Fruit fly (Drosophila melanogaster) whole organism, embryonic: ENCODE data around the gene CG13386.

Experiments used
- ATbp ChIP-seq: fragments of 200-800 bp; sonication (Bioruptor generic); optimal IDR thresholded peaks from 2 replicates; lab custom pipeline; 2017; ENCODE audit warnings: missing biosample characterization, mild to moderate bottlenecking, missing genetic modification characterization, missing genetic modification reagents
- Ada2b ChIP-seq: fragments of 200-800 bp; sonication (Bioruptor generic); IDR thresholded peaks from 2 replicates; pipeline ENCODE4 v1.3.6; 2022; ENCODE audit warnings: missing biosample characterization, missing genetic modification characterization
- Bgb ChIP-seq: fragments of 200-800 bp; sonication (Bioruptor generic); IDR thresholded peaks from 2 replicates; pipeline ENCODE4 v1.3.6; 2022; ENCODE audit warnings: missing biosample characterization, missing genetic modification characterization; ENCODE audit not compliant: partially characterized antibody
- CG10431 ChIP-seq: fragments of 200-800 bp; sonication (Bioruptor generic); optimal IDR thresholded peaks from 3 replicates; lab custom pipeline; 2018; ENCODE audit warnings: missing biosample characterization, mild to moderate bottlenecking, missing genetic modification characterization
- CG11695 ChIP-seq: fragments of 200-800 bp; sonication (Bioruptor generic); IDR thresholded peaks from 3 replicates; pipeline ENCODE4 v1.3.6; 2022; ENCODE audit warnings: missing biosample characterization, missing genetic modification characterization
- CG12219 ChIP-seq: fragments of 200-800 bp; sonication (Bioruptor generic); optimal IDR thresholded peaks from 3 replicates; lab custom pipeline; 2018; ENCODE audit warnings: missing biosample characterization, mild to moderate bottlenecking, missing genetic modification characterization
- CG13894 ChIP-seq: fragments of 200-800 bp; sonication (Bioruptor generic); optimal IDR thresholded peaks from 3 replicates; lab custom pipeline; 2018; ENCODE audit warnings: missing biosample characterization, mild to moderate bottlenecking, missing genetic modification characterization, moderate library complexity
- CG14965 ChIP-seq: fragments of 200-800 bp; sonication (Bioruptor generic); optimal IDR thresholded peaks from 2 replicates; lab custom pipeline; 2016; ENCODE audit warnings: missing biosample characterization, missing genetic modification characterization, borderline replicate concordance
- CG15601 ChIP-seq: fragments of 200-800 bp; sonication (Bioruptor generic); optimal IDR thresholded peaks from 3 replicates; lab custom pipeline; 2019; ENCODE audit warnings: missing biosample characterization, mild to moderate bottlenecking, missing genetic modification characterization, moderate library complexity
- CG15696 ChIP-seq: fragments of 200-800 bp; sonication (Bioruptor generic); optimal IDR thresholded peaks from 2 replicates; lab custom pipeline; 2019; ENCODE audit warnings: missing biosample characterization, mild to moderate bottlenecking, missing genetic modification characterization, moderate library complexity
- CG2199 ChIP-seq: fragments of 200-800 bp; sonication (Bioruptor generic); IDR thresholded peaks from 3 replicates; pipeline ENCODE4 v1.3.6; 2022; ENCODE audit warnings: missing biosample characterization, missing genetic modification characterization
- CG3163 ChIP-seq: fragments of 200-800 bp; sonication (Bioruptor generic); optimal IDR thresholded peaks from 3 replicates; lab custom pipeline; 2016; ENCODE audit warnings: missing biosample characterization, missing genetic modification characterization
- CG34376 ChIP-seq: fragments of 200-800 bp; sonication (Bioruptor generic); optimal IDR thresholded peaks from 2 replicates; lab custom pipeline; 2018; ENCODE audit warnings: missing biosample characterization, mild to moderate bottlenecking, missing genetic modification characterization
- CG3726 ChIP-seq: fragments of 200-800 bp; sonication (Bioruptor generic); IDR thresholded peaks from 3 replicates; pipeline ENCODE4, ENCODE4 v1.3.6; 2022; ENCODE audit warnings: missing biosample characterization, missing genetic modification characterization
- CG6175 ChIP-seq: fragments of 200-800 bp; sonication (Bioruptor generic); IDR thresholded peaks from 3 replicates; pipeline ENCODE4 v1.3.6; 2022; ENCODE audit warnings: missing biosample characterization, missing genetic modification characterization
- CG6272 ChIP-seq: fragments of 200-800 bp; sonication (Bioruptor generic); IDR thresholded peaks from 2 replicates; pipeline ENCODE4 v1.3.6; 2022; ENCODE audit warnings: missing biosample characterization, missing genetic modification characterization
- CG8924 ChIP-seq: fragments of 200-800 bp; optimal IDR thresholded peaks from 3 replicates; lab custom pipeline; 2019; ENCODE audit warnings: missing biosample characterization, mild to moderate bottlenecking, missing genetic modification characterization, moderate library complexity
- Chrac-16 ChIP-seq: fragments of 200-800 bp; sonication (Bioruptor generic); optimal IDR thresholded peaks from 3 replicates; lab custom pipeline; 2016; ENCODE audit warnings: missing biosample characterization, missing genetic modification characterization
- CrebB ChIP-seq: fragments of 200-800 bp; sonication (Bioruptor generic); optimal IDR thresholded peaks from 3 replicates; lab custom pipeline; 2018; ENCODE audit warnings: missing biosample characterization, mild to moderate bottlenecking, missing genetic modification characterization
- Dll ChIP-seq: fragments of 200-800 bp; sonication (Bioruptor generic); IDR thresholded peaks from 4 replicates; pipeline ENCODE4 v1.3.6; 2022; ENCODE audit warnings: missing biosample characterization, missing genetic modification characterization; ENCODE audit not compliant: partially characterized antibody
- Dp ChIP-seq: fragments of 200-800 bp; sonication (Bioruptor generic); optimal IDR thresholded peaks from 2 replicates; lab custom pipeline; 2018; ENCODE audit warnings: missing biosample characterization, mild to moderate bottlenecking, missing genetic modification characterization, moderate library complexity
- Fer1 ChIP-seq: fragments of 200-800 bp; sonication (Bioruptor generic); optimal IDR thresholded peaks from 2 replicates; lab custom pipeline; 2017; ENCODE audit warnings: missing biosample characterization, mild to moderate bottlenecking, missing genetic modification characterization
- H15 ChIP-seq: fragments of 200-800 bp; sonication (Bioruptor generic); IDR thresholded peaks from 3 replicates; pipeline ENCODE4 v1.3.6; 2022; ENCODE audit warnings: missing biosample characterization, missing genetic modification characterization
- Hr39 ChIP-seq: fragments of >200 bp; optimal IDR thresholded peaks from 2 replicates; lab custom pipeline; 2017
- Mrtf ChIP-seq: fragments of 200-800 bp; sonication (Bioruptor generic); IDR thresholded peaks from 3 replicates; pipeline ENCODE4 v1.3.6; 2022; ENCODE audit warnings: missing biosample characterization, missing genetic modification characterization
- Oli ChIP-seq: fragments of 200-800 bp; sonication (Bioruptor generic); optimal IDR thresholded peaks from 2 replicates; lab custom pipeline; 2018; ENCODE audit warnings: missing biosample characterization, mild to moderate bottlenecking, missing genetic modification characterization, moderate library complexity
- Ravus ChIP-seq: fragments of 200-800 bp; sonication (Bioruptor generic); IDR thresholded peaks from 2 replicates; pipeline ENCODE4 v1.3.6; 2022; ENCODE audit warnings: missing biosample characterization, missing genetic modification characterization
- Sox102F ChIP-seq: fragments of 200-800 bp; sonication (Bioruptor generic); optimal IDR thresholded peaks from 2 replicates; lab custom pipeline; 2018; ENCODE audit warnings: missing biosample characterization, mild to moderate bottlenecking, missing genetic modification characterization, moderate library complexity
- Spps ChIP-seq: fragments of 200-800 bp; sonication (Bioruptor generic); optimal IDR thresholded peaks from 2 replicates; lab custom pipeline; 2018; ENCODE audit warnings: missing biosample characterization, mild to moderate bottlenecking, missing genetic modification characterization
- Ssrp ChIP-seq: fragments of 200-800 bp; sonication (Bioruptor generic); optimal IDR thresholded peaks from 2 replicates; lab custom pipeline; 2018; ENCODE audit warnings: missing biosample characterization, mild to moderate bottlenecking, missing genetic modification characterization, moderate library complexity
- Stat92E ChIP-seq, 3 experiments: fragments of >200 bp in 2 of 3; fragments of 200-800 bp in 1 of 3; sonication (Bioruptor generic) in 1 of 3; optimal IDR thresholded peaks; 2 replicates each; lab custom pipeline; 2017 to 2019; ENCODE audit warnings: missing biosample characterization in 3 of 3, missing genetic modification characterization in 3 of 3, mild to moderate bottlenecking in 1 of 3, moderate library complexity in 1 of 3
- ara ChIP-seq: fragments of 200-800 bp; sonication (Bioruptor generic); IDR thresholded peaks from 2 replicates; pipeline ENCODE4 v1.3.6; 2022; ENCODE audit warnings: missing biosample characterization, missing genetic modification characterization
- az2 ChIP-seq: fragments of 200-800 bp; sonication (Bioruptor generic); optimal IDR thresholded peaks from 3 replicates; lab custom pipeline; 2016; ENCODE audit warnings: missing biosample characterization, missing genetic modification characterization
- chinmo ChIP-seq: fragments of 200-800 bp; sonication (Bioruptor generic); IDR thresholded peaks from 4 replicates; pipeline ENCODE4 v1.3.6; 2022; ENCODE audit warnings: missing biosample characterization, missing genetic modification characterization; ENCODE audit not compliant: partially characterized antibody
- dati ChIP-seq: fragments of 200-800 bp; sonication (Bioruptor generic); IDR thresholded peaks from 2 replicates; pipeline ENCODE4 v1.3.6; 2022; ENCODE audit warnings: missing biosample characterization, missing genetic modification characterization
- dmrt99B ChIP-seq: fragments of 200-800 bp; sonication (Bioruptor generic); optimal IDR thresholded peaks from 2 replicates; lab custom pipeline; 2018; ENCODE audit warnings: missing biosample characterization, mild to moderate bottlenecking, missing genetic modification characterization, moderate library complexity
- fd64A ChIP-seq: fragments of 200-800 bp; sonication (Bioruptor generic); optimal IDR thresholded peaks from 3 replicates; lab custom pipeline; 2018; ENCODE audit warnings: missing biosample characterization, mild to moderate bottlenecking, missing genetic modification characterization
- gcm2 ChIP-seq: fragments of 200-800 bp; sonication (Bioruptor generic); optimal IDR thresholded peaks from 2 replicates; lab custom pipeline; 2016; ENCODE audit warnings: missing biosample characterization, missing genetic modification characterization
- gro ChIP-seq: fragments of 200-800 bp; sonication (Bioruptor generic); optimal IDR thresholded peaks from 2 replicates; lab custom pipeline; 2016; ENCODE audit warnings: missing biosample characterization, missing genetic modification characterization
- gsb ChIP-seq: fragments of 200-800 bp; sonication (Bioruptor generic); IDR thresholded peaks from 2 replicates; pipeline ENCODE4 v1.3.6; 2022; ENCODE audit warnings: missing biosample characterization, missing genetic modification characterization
- gsb-n ChIP-seq: fragments of 200-800 bp; sonication (Bioruptor generic); optimal IDR thresholded peaks from 3 replicates; lab custom pipeline; 2018; ENCODE audit warnings: missing biosample characterization, mild to moderate bottlenecking, missing genetic modification characterization
- inv ChIP-seq: fragments of 200-800 bp; sonication (Bioruptor generic); IDR thresholded peaks from 2 replicates; pipeline ENCODE4 v1.3.6; 2022; ENCODE audit warnings: missing biosample characterization, missing genetic modification characterization; ENCODE audit not compliant: partially characterized antibody
- rib ChIP-seq: fragments of 200-800 bp; sonication (Bioruptor generic); IDR thresholded peaks from 2 replicates; pipeline ENCODE4 v1.3.6; 2022; ENCODE audit warnings: missing biosample characterization, missing genetic modification characterization
- sd ChIP-seq: fragments of 200-800 bp; sonication (Bioruptor generic); optimal IDR thresholded peaks from 3 replicates; lab custom pipeline; 2018; ENCODE audit warnings: missing biosample characterization, mild to moderate bottlenecking, missing genetic modification characterization, moderate library complexity
- sima ChIP-seq: fragments of 200-800 bp; sonication (Bioruptor generic); optimal IDR thresholded peaks from 2 replicates; lab custom pipeline; 2016; ENCODE audit warnings: missing biosample characterization, missing genetic modification characterization
- tio ChIP-seq: fragments of 200-800 bp; sonication (Bioruptor generic); optimal IDR thresholded peaks from 2 replicates; lab custom pipeline; 2017; ENCODE audit warnings: missing biosample characterization, missing genetic modification characterization, inconsistent platforms
- unpg ChIP-seq: fragments of 200-800 bp; sonication (Bioruptor generic); optimal IDR thresholded peaks from 3 replicates; lab custom pipeline; 2018; ENCODE audit warnings: missing biosample characterization, mild to moderate bottlenecking, missing genetic modification characterization, moderate library complexity
- wek ChIP-seq: fragments of 200-800 bp; sonication (Bioruptor generic); optimal IDR thresholded peaks from 3 replicates; lab custom pipeline; 2018; ENCODE audit warnings: missing biosample characterization, mild to moderate bottlenecking, missing genetic modification characterization, moderate library complexity
- zf30C ChIP-seq: fragments of 200-800 bp; sonication (Bioruptor generic); optimal IDR thresholded peaks from 3 replicates; lab custom pipeline; 2018; ENCODE audit warnings: missing biosample characterization, mild to moderate bottlenecking, missing genetic modification characterization

Gene CG13386

dm6 chr2L:8364006-8364956, 34.5 kb upstream of the CG13386 start, which contains the start of the genes RpS13 and CSN8 (continued):
- TF ChIP-seq unpg (GFP tag; lab: Kevin White, UChicago), result peak; percentile 27
- no peak for TF ChIP-seq CG3726
- TF ChIP-seq gsb-n (tag; lab: Kevin White, UChicago), result no peak
- TF ChIP-seq Ravus, result no peak
- no peak for TF ChIP-seq CrebB (tag; lab: Kevin White, UChicago)
- peak; percentile 52 for TF ChIP-seq Fer1 (GFP tag; lab: Kevin White, UChicago)
- TF ChIP-seq Ada2b (GFP tag; lab: Robert Waterston, UW), result no peak
- TF ChIP-seq dmrt99B (tag; lab: Kevin White, UChicago), result no peak
- TF ChIP-seq Chrac-16 (GFP tag; lab: Kevin White, UChicago), result no peak
- TF ChIP-seq CG12219 (GFP tag; lab: Kevin White, UChicago), result no peak
- no peak for TF ChIP-seq H15 (GFP tag; lab: Robert Waterston, UW)
- TF ChIP-seq CG6272 (GFP tag; lab: Robert Waterston, UW), result no peak
- peak; percentile 38 for TF ChIP-seq CG8924 (tag; lab: Kevin White, UChicago)
- TF ChIP-seq Spps (tag; lab: Kevin White, UChicago), result no peak
- TF ChIP-seq az2 (GFP tag; lab: Kevin White, UChicago), result no peak
- no peak for TF ChIP-seq Mrtf
- no peak for TF ChIP-seq CG6175 (GFP tag; lab: Robert Waterston, UW)
- TF ChIP-seq sima (GFP tag; lab: Kevin White, UChicago), result no peak
- TF ChIP-seq CG10431, result no peak
- TF ChIP-seq CG34376, result peak; percentile 68
- no peak for TF ChIP-seq CG15696 (tag; lab: Kevin White, UChicago)
- TF ChIP-seq CG3163, result no peak
- no peak for TF ChIP-seq zf30C
- TF ChIP-seq Oli, result no peak
- no peak for TF ChIP-seq rib (GFP tag; lab: Robert Waterston, UW)
- no peak for TF ChIP-seq Hr39 (lab: Kevin White, UChicago)
- peak; percentile 90 for TF ChIP-seq Bgb (GFP tag; lab: Robert Waterston, UW)
- TF ChIP-seq gsb (GFP tag; lab: Robert Waterston, UW), result no peak
- TF ChIP-seq CG11695, result no peak
- TF ChIP-seq tio, result no peak
- TF ChIP-seq gro (GFP tag; lab: Kevin White, UChicago), result peak; percentile 29
- peak; percentile 69; the same call in 2 of the 4 replicates for TF ChIP-seq chinmo
- peak; percentile 88 for TF ChIP-seq inv
- no peak for TF ChIP-seq CG2199 (GFP tag; lab: Robert Waterston, UW)
- peak; percentile 97 for TF ChIP-seq Dll (GFP tag; lab: Robert Waterston, UW)
- peak; percentile 34 for TF ChIP-seq Dp (GFP tag; lab: Kevin White, UChicago)
- TF ChIP-seq dati, result no peak
- no peak for TF ChIP-seq ara (GFP tag; lab: Robert Waterston, UW)
- no peak for TF ChIP-seq Stat92E (GFP tag; optimal IDR thresholded peaks at IDR 0.05; lab: Kevin White, UChicago)
- no peak for TF ChIP-seq fd64A (GFP tag; lab: Kevin White, UChicago)
- no peak for TF ChIP-seq gcm2 (GFP tag; lab: Kevin White, UChicago)
- TF ChIP-seq Sox102F (GFP tag; lab: Kevin White, UChicago), result no peak
- TF ChIP-seq Ssrp (tag; lab: Kevin White, UChicago), result no peak
- TF ChIP-seq CG15601 (tag; lab: Kevin White, UChicago), result peak; percentile 31
- peak; percentile 47 for TF ChIP-seq CG13894 (tag; lab: Kevin White, UChicago)
- no peak for TF ChIP-seq ATbp (GFP tag; lab: Kevin White, UChicago)
- TF ChIP-seq wek (GFP tag; lab: Kevin White, UChicago), result no peak
- TF ChIP-seq sd (tag; lab: Kevin White, UChicago), result peak; percentile 27
- no peak for TF ChIP-seq CG14965 (GFP tag; lab: Kevin White, UChicago)
